Worm (Caenorhabditis elegans) whole organism, L3 larva: ENCODE measurements around the gene C08B6.5.
A peak's percentile ranks its signal among the peaks of the same experiment; 100 is the strongest.

Source experiments
- aly-2 ChIP-seq: fragments of 150-350 bp; optimal IDR thresholded peaks from 2 replicates; lab custom pipeline; 2014; ENCODE audit warnings: missing biosample characterization, missing genetic modification characterization
- ceh-28 ChIP-seq: fragments of 150-350 bp; optimal IDR thresholded peaks from 2 replicates; lab custom pipeline; 2014; ENCODE audit warnings: missing biosample characterization, missing genetic modification reagents, missing genetic modification characterization
- daf-12 ChIP-seq: fragments of 150-350 bp; optimal IDR thresholded peaks from 2 replicates; lab custom pipeline; 2014; ENCODE audit warnings: missing biosample characterization, missing genetic modification reagents, missing genetic modification characterization
- egl-27 ChIP-seq: sonication (generic microtip); optimal IDR thresholded peaks from 4 replicates; lab custom pipeline; 2017; ENCODE audit warnings: missing biosample characterization, missing genetic modification reagents, missing genetic modification characterization
- egl-5 ChIP-seq: fragments of 150-350 bp; optimal IDR thresholded peaks from 2 replicates; lab custom pipeline; 2017; ENCODE audit warnings: missing biosample characterization, missing genetic modification reagents, missing genetic modification characterization, inconsistent platforms
- elt-1 ChIP-seq: fragments of 150-350 bp; optimal IDR thresholded peaks from 2 replicates; lab custom pipeline; 2014; ENCODE audit warnings: missing biosample characterization, missing genetic modification characterization
- elt-3 ChIP-seq, 3 experiments: fragments of 150-350 bp in 1 of 3; sonication (generic microtip) in 2 of 3; optimal IDR thresholded peaks; 2 replicates in 2 of 3; 4 replicates in 1 of 3; lab custom pipeline; 2014 to 2017; ENCODE audit warnings: missing biosample characterization in 3 of 3, missing genetic modification characterization in 3 of 3
- eor-1 ChIP-seq, 2 experiments: fragments of 150-350 bp; optimal IDR thresholded peaks; 2 replicates each; lab custom pipeline; 2014 to 2018; ENCODE audit warnings: missing biosample characterization in 2 of 2, missing genetic modification characterization in 2 of 2
- fkh-2 ChIP-seq: fragments of 150-350 bp; optimal IDR thresholded peaks from 2 replicates; lab custom pipeline; 2014; ENCODE audit warnings: missing biosample characterization, missing genetic modification reagents, missing genetic modification characterization
- hmg-11 ChIP-seq: sonication (generic microtip); optimal IDR thresholded peaks from 2 replicates; lab custom pipeline; 2016; ENCODE audit warnings: missing genetic modification characterization, missing compliant biosample characterization
- jun-1 ChIP-seq: fragments of 150-350 bp; optimal IDR thresholded peaks from 2 replicates; lab custom pipeline; 2014; ENCODE audit warnings: missing biosample characterization, missing genetic modification reagents, missing genetic modification characterization
- lin-15B ChIP-seq: fragments of 150-350 bp; optimal IDR thresholded peaks from 2 replicates; lab custom pipeline; 2014; ENCODE audit warnings: missing biosample characterization, missing genetic modification characterization
- lin-39 ChIP-seq: fragments of 150-350 bp; optimal IDR thresholded peaks from 2 replicates; lab custom pipeline; 2018; ENCODE audit warnings: missing biosample characterization, missing genetic modification reagents, missing genetic modification characterization
- mdl-1 ChIP-seq: fragments of 150-350 bp; optimal IDR thresholded peaks from 2 replicates; lab custom pipeline; 2014; ENCODE audit warnings: missing biosample characterization, missing genetic modification characterization
- mml-1 ChIP-seq: fragments of 150-350 bp; sonication (generic microtip); optimal IDR thresholded peaks from 3 replicates; lab custom pipeline; 2014; ENCODE audit warnings: missing biosample characterization, missing genetic modification characterization
- nfya-1 ChIP-seq: sonication (generic microtip); optimal IDR thresholded peaks from 2 replicates; lab custom pipeline; 2017; ENCODE audit warnings: missing genetic modification characterization, mild to moderate bottlenecking, missing compliant biosample characterization, antibody characterized with exemption, moderate library complexity; ENCODE audit not compliant: insufficient read depth
- nhr-11 ChIP-seq: fragments of 150-350 bp; optimal IDR thresholded peaks from 2 replicates; lab custom pipeline; 2014; ENCODE audit warnings: missing biosample characterization, missing genetic modification characterization
- nhr-12 ChIP-seq: fragments of 150-350 bp; optimal IDR thresholded peaks from 2 replicates; lab custom pipeline; 2014; ENCODE audit warnings: missing biosample characterization, missing genetic modification characterization
- nhr-23 ChIP-seq: fragments of 150-350 bp; optimal IDR thresholded peaks from 2 replicates; lab custom pipeline; 2014; ENCODE audit warnings: missing biosample characterization, missing genetic modification reagents, missing genetic modification characterization
- nhr-237 ChIP-seq: fragments of 150-350 bp; optimal IDR thresholded peaks from 2 replicates; lab custom pipeline; 2014; ENCODE audit warnings: missing biosample characterization, missing genetic modification characterization
- nhr-43 ChIP-seq: sonication (generic microtip); optimal IDR thresholded peaks from 2 replicates; lab custom pipeline; 2016; ENCODE audit warnings: mild to moderate bottlenecking, missing genetic modification characterization, missing compliant biosample characterization; ENCODE audit not compliant: poor library complexity, severe bottlenecking
- nhr-67 ChIP-seq: fragments of 150-350 bp; optimal IDR thresholded peaks from 2 replicates; lab custom pipeline; 2014; ENCODE audit warnings: missing biosample characterization, missing genetic modification characterization
- nhr-76 ChIP-seq: fragments of 150-350 bp; sonication (generic microtip); optimal IDR thresholded peaks from 5 replicates; lab custom pipeline; 2014; ENCODE audit warnings: missing biosample characterization, missing genetic modification characterization
- nhr-77 ChIP-seq: fragments of 150-350 bp; optimal IDR thresholded peaks from 2 replicates; lab custom pipeline; 2014; ENCODE audit warnings: missing biosample characterization, missing genetic modification characterization
- pha-4 ChIP-seq: fragments of 150-350 bp; optimal IDR thresholded peaks from 2 replicates; lab custom pipeline; 2014; ENCODE audit warnings: missing biosample characterization, missing genetic modification reagents, missing genetic modification characterization
- pqm-1 ChIP-seq: fragments of 150-350 bp; optimal IDR thresholded peaks from 2 replicates; lab custom pipeline; 2017; ENCODE audit warnings: missing biosample characterization, missing genetic modification characterization, inconsistent platforms
- sea-2 ChIP-seq: fragments of 150-350 bp; sonication (generic microtip); optimal IDR thresholded peaks from 4 replicates; lab custom pipeline; 2014; ENCODE audit warnings: missing biosample characterization, missing genetic modification reagents, missing genetic modification characterization
- skn-1 ChIP-seq: fragments of 150-350 bp; optimal IDR thresholded peaks from 2 replicates; lab custom pipeline; 2014; ENCODE audit warnings: missing biosample characterization, missing genetic modification characterization
- snpc-4 ChIP-seq: fragments of 150-350 bp; optimal IDR thresholded peaks from 2 replicates; lab custom pipeline; 2014; ENCODE audit warnings: missing biosample characterization, missing genetic modification characterization
- tbx-2 ChIP-seq: sonication (generic microtip); optimal IDR thresholded peaks from 2 replicates; lab custom pipeline; 2016; ENCODE audit warnings: mild to moderate bottlenecking, missing genetic modification characterization, missing compliant biosample characterization
- unc-39 ChIP-seq: sonication (generic microtip); optimal IDR thresholded peaks from 4 replicates; lab custom pipeline; 2017; ENCODE audit warnings: missing biosample characterization, missing genetic modification characterization
- unc-62 ChIP-seq: fragments of 150-350 bp; sonication (generic microtip); optimal IDR thresholded peaks from 4 replicates; lab custom pipeline; 2014; ENCODE audit warnings: missing biosample characterization, missing genetic modification reagents, missing genetic modification characterization
- zag-1 ChIP-seq: fragments of 150-350 bp; optimal IDR thresholded peaks from 2 replicates; lab custom pipeline; 2014; ENCODE audit warnings: missing biosample characterization, missing genetic modification characterization
- ztf-11 ChIP-seq: fragments of 150-350 bp; optimal IDR thresholded peaks from 2 replicates; lab custom pipeline; 2014; ENCODE audit warnings: missing biosample characterization, missing genetic modification characterization

C08B6.5 gene

ce11 chrV:10117465-10117864 lies at the start of gene C08B6.5:
Gene C08B6.5 (plus strand): TSS chrV:10117765.
- TF ChIP-seq egl-5 (tag; lab: Kevin White, UChicago): no peak
- TF ChIP-seq nhr-237 (tag; lab: Kevin White, UChicago): no peak
- TF ChIP-seq lin-15B (tag; lab: Kevin White, UChicago): no peak
- TF ChIP-seq zag-1 (tag; lab: Kevin White, UChicago): no peak
- no peak for TF ChIP-seq fkh-2 (tag; lab: Kevin White, UChicago)
- no peak for TF ChIP-seq elt-1
- no peak for TF ChIP-seq mdl-1 (tag; lab: Kevin White, UChicago)
- TF ChIP-seq nhr-11 (tag; lab: Kevin White, UChicago): no peak
- TF ChIP-seq unc-62 (GFP tag; lab: Kevin White, UChicago): no peak
- TF ChIP-seq, all 47 proteins: peak for 0

DNA sequence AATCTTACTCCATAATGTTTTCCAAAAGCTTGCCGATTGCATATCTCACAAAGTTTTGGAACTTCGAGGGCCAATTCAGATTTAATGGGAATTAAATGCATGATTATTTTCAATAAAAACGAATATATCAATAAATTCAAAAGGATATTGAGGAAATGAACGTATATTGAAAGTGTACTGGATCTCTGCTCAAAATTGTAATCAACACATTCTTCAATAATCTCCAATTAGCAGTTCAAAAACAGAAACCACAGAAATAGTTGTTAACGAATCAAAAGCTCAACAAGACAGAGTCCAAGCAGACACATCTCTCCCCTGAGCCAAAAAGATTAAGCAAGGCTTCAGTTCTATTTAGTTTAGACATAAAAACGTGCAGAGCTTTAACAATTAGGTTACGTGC lies 47.0 kb upstream of the C08B6.5 start, which contains the start of gene nhr-192:
Gene nhr-192, minus strand, starts transcription at position 101 of the 400 bp plus-strand sequence.
- no peak for TF ChIP-seq nhr-67 (tag; lab: Kevin White, UChicago)
- TF ChIP-seq nhr-77 (tag; lab: Kevin White, UChicago): no peak
- no peak for TF ChIP-seq ztf-11 (tag; lab: Kevin White, UChicago)
- no peak for TF ChIP-seq mdl-1 (tag; lab: Kevin White, UChicago)
- TF ChIP-seq unc-39: no peak
- no peak for TF ChIP-seq nhr-12 (tag; lab: Kevin White, UChicago)

ce11 chrV:10072721-10073120 lies 44.8 kb upstream of the C08B6.5 start:
- no peak for TF ChIP-seq hmg-11 (tag; lab: Kevin White, UChicago)

DNA sequence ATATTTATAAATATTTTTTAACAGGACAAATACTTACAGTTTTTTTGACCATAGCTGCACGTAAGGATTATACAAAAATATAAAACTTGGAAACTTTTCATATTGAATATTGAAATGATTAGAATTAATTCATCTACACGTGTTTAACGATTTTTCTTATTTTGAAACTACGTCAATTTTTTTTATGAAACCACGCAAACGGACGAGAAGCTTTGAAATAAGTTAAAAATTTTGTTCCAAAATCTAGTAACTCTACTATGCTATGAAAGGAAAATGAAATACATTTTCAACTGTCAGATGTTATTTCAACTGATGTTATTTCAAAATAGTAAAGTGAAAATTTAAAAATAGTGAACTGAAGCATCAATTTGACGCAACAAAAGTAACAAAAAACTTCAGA lies 43.8 kb upstream of the C08B6.5 start, which contains the start of gene F57A8.6:
Gene F57A8.6, minus strand, starts transcription at position 101 of the 400 bp plus-strand sequence.
- TF ChIP-seq nhr-76: peak; percentile 46
- no peak for TF ChIP-seq nhr-67 (tag; lab: Kevin White, UChicago)
- no peak for TF ChIP-seq tbx-2

DNA sequence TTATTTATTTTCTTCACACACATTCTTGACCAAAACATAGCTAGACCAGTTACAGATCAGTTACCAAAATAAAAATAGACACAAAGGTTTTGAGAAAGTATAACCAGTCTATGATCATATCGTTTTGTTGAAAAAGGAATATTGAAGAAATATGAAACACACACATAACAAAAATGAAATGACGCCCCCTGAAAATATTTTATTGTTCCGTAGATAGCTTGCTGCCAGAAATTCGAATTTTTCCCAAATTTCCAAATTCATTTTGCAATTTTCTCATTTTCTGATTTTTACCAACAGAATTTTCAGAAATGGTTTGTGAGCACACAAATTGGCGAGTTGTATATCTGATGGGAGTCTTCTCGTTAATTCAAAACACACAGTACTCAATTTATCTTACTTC lies 42.1 kb upstream of the C08B6.5 start, which contains the start of gene F57A8.7:
Gene F57A8.7, plus strand, starts transcription at position 301 of the 400 bp plus-strand sequence.
- TF ChIP-seq skn-1 (tag; lab: Kevin White, UChicago) (no peak), jun-1 (no peak), pha-4 (tag; lab: Kevin White, UChicago) (no peak), nhr-67 (tag; lab: Kevin White, UChicago) (no peak), sea-2 (GFP tag; lab: Kevin White, UChicago) (no peak), nhr-43 (tag; lab: Kevin White, UChicago) (no peak), nhr-23 (tag; lab: Kevin White, UChicago) (no peak), fkh-2 (tag; lab: Kevin White, UChicago) (no peak), elt-1 (no peak), unc-39 (no peak), snpc-4 (no peak), mml-1 (tag; lab: Kevin White, UChicago) (no peak), unc-62 (GFP tag; lab: Kevin White, UChicago) (no peak), lin-15B (tag; lab: Kevin White, UChicago) (no peak)
- TF ChIP-seq, all 47 proteins: peak for 0

- TF ChIP-seq egl-27 (tag; lab: Kevin White, UChicago) (no peak), nhr-12 (tag; lab: Kevin White, UChicago) (no peak), nhr-77 (tag; lab: Kevin White, UChicago) (no peak)
- TF ChIP-seq, all 47 proteins: peak for 0
These were observed 39.3 kb upstream of the C08B6.5 start, which contains the start of gene R04B5.1 for ce11 chrV:10078244-10078643. Gene R04B5.1 (minus strand): TSS chrV:10078344.

DNA sequence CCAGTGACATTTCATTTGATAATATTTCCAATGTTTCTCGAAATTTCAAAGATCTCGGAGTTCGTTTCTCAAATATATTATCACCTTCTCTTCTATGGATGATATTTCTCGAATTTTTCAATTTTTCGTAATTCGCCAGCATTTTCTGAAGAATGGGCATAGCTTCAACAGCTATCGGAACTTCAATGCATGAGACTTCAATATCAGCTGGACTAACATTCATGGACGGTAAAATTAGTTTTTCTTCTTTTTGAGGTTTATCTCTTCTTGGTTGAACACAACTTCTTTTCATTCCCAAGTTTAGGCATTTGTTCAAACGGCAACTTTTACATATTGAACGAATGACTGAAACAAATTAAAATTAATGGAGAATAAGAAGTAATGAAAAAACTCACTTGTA lies 36.7 kb upstream of the C08B6.5 start:
- no peak for TF ChIP-seq zag-1 (tag; lab: Kevin White, UChicago)
- TF ChIP-seq elt-3 (tag; optimal IDR thresholded peaks at IDR 0.05; lab: Kevin White, UChicago): no peak
- TF ChIP-seq nhr-77 (tag; lab: Kevin White, UChicago): no peak
- TF ChIP-seq eor-1 (tag; optimal IDR thresholded peaks at IDR 0.05; lab: Kevin White, UChicago): no peak
- no peak for TF ChIP-seq sea-2 (GFP tag; lab: Kevin White, UChicago)
- no peak for TF ChIP-seq egl-27 (tag; lab: Kevin White, UChicago)
- TF ChIP-seq aly-2 (tag; lab: Kevin White, UChicago): no peak
- TF ChIP-seq nfya-1 (tag; lab: Kevin White, UChicago): no peak
- no peak for TF ChIP-seq ceh-28 (tag; lab: Kevin White, UChicago)
- no peak for TF ChIP-seq fkh-2 (tag; lab: Kevin White, UChicago)
- no peak for TF ChIP-seq daf-12
- TF ChIP-seq unc-62 (GFP tag; lab: Kevin White, UChicago): no peak
- no peak for TF ChIP-seq ztf-11 (tag; lab: Kevin White, UChicago)
- no peak for TF ChIP-seq nhr-67 (tag; lab: Kevin White, UChicago)
- TF ChIP-seq pqm-1 (tag; lab: Kevin White, UChicago): no peak
- TF ChIP-seq skn-1 (tag; lab: Kevin White, UChicago): no peak
- TF ChIP-seq nhr-12 (tag; lab: Kevin White, UChicago): no peak
- no peak for TF ChIP-seq lin-39 (tag; lab: Kevin White, UChicago)
- no peak for TF ChIP-seq jun-1
